Fruit fly (Drosophila melanogaster) S2 (cell line): Measurements from ENCODE around the gene CG7655.

Experiments
- CG8478 ChIP-seq: fragments of >200 bp; optimal IDR thresholded peaks from 2 replicates; lab custom pipeline; 2018
- CTCF ChIP-seq, 2 experiments: fragments of >200 bp; optimal IDR thresholded peaks; 2 replicates each; lab custom pipeline; 2018

DNA sequence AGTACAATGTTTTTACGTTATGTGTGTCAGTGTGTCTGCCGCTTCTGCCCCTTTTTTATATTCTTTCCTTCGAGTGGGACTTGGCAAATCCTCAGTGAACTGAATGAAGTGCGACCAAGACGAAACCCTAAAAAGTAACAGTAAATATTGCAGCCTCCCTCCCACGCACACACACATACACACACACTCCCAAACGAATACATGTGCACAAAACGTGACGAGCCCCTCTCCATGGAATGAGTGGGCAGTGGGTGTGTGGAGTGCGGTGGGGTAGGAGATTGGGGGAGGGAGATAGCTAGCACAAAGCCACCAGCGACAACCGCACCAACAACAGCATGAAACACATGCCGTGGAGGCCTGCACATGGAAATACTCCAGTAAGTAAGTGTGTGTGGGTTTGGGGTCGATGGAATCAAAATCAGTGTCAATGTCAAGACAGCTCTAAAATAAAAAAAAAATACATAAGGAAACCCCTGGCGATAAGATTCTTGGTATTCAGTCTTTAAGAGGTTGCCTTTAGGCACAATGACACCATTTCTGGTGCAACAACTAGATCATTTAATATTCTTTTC, 32.4 kb downstream of the CG7655 start:
- no peak for TF ChIP-seq CTCF (optimal IDR thresholded peaks at IDR 0.05; lab: Kevin White, UChicago)
- no peak for TF ChIP-seq CG8478
